Fruit fly (Drosophila melanogaster) whole organism, embryonic: ENCODE results near the gene UQCR-C2.

ENCODE experiments used
- CG10267 ChIP-seq: fragments of 200-800 bp; sonication (Bioruptor generic); optimal IDR thresholded peaks from 2 replicates; lab custom pipeline; 2018; ENCODE audit warnings: missing biosample characterization, mild to moderate bottlenecking, missing genetic modification characterization, moderate library complexity
- CG10543 ChIP-seq: fragments of 200-800 bp; sonication (Bioruptor generic); optimal IDR thresholded peaks from 3 replicates; lab custom pipeline; 2017; ENCODE audit warnings: missing biosample characterization, mild to moderate bottlenecking, missing genetic modification characterization, moderate library complexity
- CG11247 ChIP-seq: fragments of 200-800 bp; sonication (Bioruptor generic); IDR thresholded peaks from 2 replicates; pipeline ENCODE4 v1.3.6; 2022; ENCODE audit warnings: missing biosample characterization, missing genetic modification characterization
- CG12942 ChIP-seq: fragments of 200-800 bp; sonication (Bioruptor generic); optimal IDR thresholded peaks from 3 replicates; lab custom pipeline; 2016; ENCODE audit warnings: missing biosample characterization, missing genetic modification characterization
- CG13123 ChIP-seq: fragments of 200-800 bp; sonication (Bioruptor generic); optimal IDR thresholded peaks from 2 replicates; lab custom pipeline; 2016; ENCODE audit warnings: missing biosample characterization, missing genetic modification characterization
- CG13775 ChIP-seq: fragments of 200-800 bp; sonication (Bioruptor generic); optimal IDR thresholded peaks from 3 replicates; lab custom pipeline; 2017; ENCODE audit warnings: missing biosample characterization, mild to moderate bottlenecking, missing genetic modification characterization
- CG17385 ChIP-seq: fragments of 200-800 bp; sonication (Bioruptor generic); optimal IDR thresholded peaks from 3 replicates; lab custom pipeline; 2018; ENCODE audit warnings: missing biosample characterization, mild to moderate bottlenecking, missing genetic modification characterization
- CG2116 ChIP-seq: fragments of 200-800 bp; sonication (Bioruptor generic); optimal IDR thresholded peaks from 3 replicates; lab custom pipeline; 2018; ENCODE audit warnings: missing biosample characterization, mild to moderate bottlenecking, missing genetic modification characterization
- CG2120 ChIP-seq: fragments of 200-800 bp; sonication (Bioruptor generic); optimal IDR thresholded peaks from 3 replicates; lab custom pipeline; 2016; ENCODE audit warnings: missing biosample characterization, missing genetic modification characterization
- CG31441 ChIP-seq: fragments of 200-800 bp; sonication (Bioruptor generic); IDR thresholded peaks from 2 replicates; pipeline ENCODE4 v1.3.6; 2022; ENCODE audit warnings: missing biosample characterization, missing genetic modification characterization
- CG34376 ChIP-seq: fragments of 200-800 bp; sonication (Bioruptor generic); optimal IDR thresholded peaks from 2 replicates; lab custom pipeline; 2018; ENCODE audit warnings: missing biosample characterization, mild to moderate bottlenecking, missing genetic modification characterization
- CG34422 ChIP-seq: fragments of 200-800 bp; sonication (Bioruptor generic); IDR thresholded peaks from 3 replicates; pipeline ENCODE4 v1.3.6; 2022; ENCODE audit warnings: missing biosample characterization, missing genetic modification characterization
- CG4282 ChIP-seq: fragments of 200-800 bp; sonication (Bioruptor generic); optimal IDR thresholded peaks from 2 replicates; lab custom pipeline; 2016; ENCODE audit warnings: missing biosample characterization, missing genetic modification characterization
- CG4328 ChIP-seq: fragments of 200-800 bp; sonication (Bioruptor generic); optimal IDR thresholded peaks from 3 replicates; lab custom pipeline; 2017; ENCODE audit warnings: missing biosample characterization, missing genetic modification reagents, missing genetic modification characterization
- CG4617 ChIP-seq: fragments of 200-800 bp; sonication (Bioruptor generic); optimal IDR thresholded peaks from 3 replicates; lab custom pipeline; 2016; ENCODE audit warnings: missing biosample characterization, missing genetic modification characterization, borderline replicate concordance
- CG4854 ChIP-seq: fragments of 200-800 bp; sonication (Bioruptor generic); optimal IDR thresholded peaks from 2 replicates; lab custom pipeline; 2016; ENCODE audit warnings: missing biosample characterization, missing genetic modification characterization, inconsistent platforms
- CG6791 ChIP-seq: fragments of 200-800 bp; sonication (Bioruptor generic); IDR thresholded peaks from 3 replicates; pipeline ENCODE4 v1.3.6; 2022; ENCODE audit warnings: missing biosample characterization, missing genetic modification characterization; ENCODE audit not compliant: partially characterized antibody
- CG7963 ChIP-seq: fragments of 200-800 bp; sonication (Bioruptor generic); IDR thresholded peaks from 3 replicates; pipeline ENCODE4 v1.3.6; 2022; ENCODE audit warnings: missing biosample characterization, missing genetic modification characterization; ENCODE audit not compliant: partially characterized antibody
- CG8281 ChIP-seq: fragments of 200-800 bp; sonication (Bioruptor generic); optimal IDR thresholded peaks from 2 replicates; lab custom pipeline; 2018; ENCODE audit warnings: missing biosample characterization, mild to moderate bottlenecking, missing genetic modification characterization, moderate library complexity
- CG8388 ChIP-seq: fragments of 200-800 bp; sonication (Bioruptor generic); optimal IDR thresholded peaks from 2 replicates; lab custom pipeline; 2019; ENCODE audit warnings: missing biosample characterization, mild to moderate bottlenecking, missing genetic modification characterization, moderate library complexity
- Chrac-16 ChIP-seq: fragments of 200-800 bp; sonication (Bioruptor generic); optimal IDR thresholded peaks from 3 replicates; lab custom pipeline; 2016; ENCODE audit warnings: missing biosample characterization, missing genetic modification characterization
- CoRest ChIP-seq: fragments of 200-800 bp; sonication (Bioruptor generic); optimal IDR thresholded peaks from 3 replicates; lab custom pipeline; 2018; ENCODE audit warnings: missing biosample characterization, mild to moderate bottlenecking, missing genetic modification characterization, moderate library complexity
- Dad ChIP-seq: fragments of 200-800 bp; sonication (Bioruptor generic); optimal IDR thresholded peaks from 3 replicates; lab custom pipeline; 2016; ENCODE audit warnings: missing biosample characterization, missing genetic modification characterization
- Dip3 ChIP-seq: fragments of 200-800 bp; sonication (Bioruptor generic); optimal IDR thresholded peaks from 3 replicates; lab custom pipeline; 2016; ENCODE audit warnings: missing biosample characterization, missing genetic modification characterization
- E2f2 ChIP-seq: fragments of 200-800 bp; sonication (Bioruptor generic); IDR thresholded peaks from 2 replicates; pipeline ENCODE4 v1.3.6; 2022; ENCODE audit warnings: missing biosample characterization, missing genetic modification characterization
- Ets65A ChIP-seq: fragments of 200-800 bp; sonication (Bioruptor generic); peaks from one replicate; lab custom pipeline; 2016; ENCODE audit warnings: missing biosample characterization, missing genetic modification characterization
- Ets97D ChIP-seq: fragments of 200-800 bp; sonication (Bioruptor generic); optimal IDR thresholded peaks from 3 replicates; lab custom pipeline; 2016; ENCODE audit warnings: missing biosample characterization, missing genetic modification characterization
- Hr39 ChIP-seq: fragments of >200 bp; optimal IDR thresholded peaks from 2 replicates; lab custom pipeline; 2017
- Lhr ChIP-seq: fragments of 200-800 bp; sonication (Bioruptor generic); optimal IDR thresholded peaks from 3 replicates; lab custom pipeline; 2017; ENCODE audit warnings: mild to moderate bottlenecking, missing biosample characterization, missing genetic modification reagents, missing genetic modification characterization
- Neu2 ChIP-seq: fragments of 200-800 bp; sonication (Bioruptor generic); optimal IDR thresholded peaks from 3 replicates; lab custom pipeline; 2016; ENCODE audit warnings: missing biosample characterization, missing genetic modification characterization, borderline replicate concordance
- Usf ChIP-seq: fragments of 200-800 bp; sonication (Bioruptor generic); optimal IDR thresholded peaks from 2 replicates; lab custom pipeline; 2017; ENCODE audit warnings: missing genotype, missing biosample characterization, missing genetic modification characterization
- al ChIP-seq: fragments of 200-800 bp; sonication (Bioruptor generic); IDR thresholded peaks from 2 replicates; pipeline ENCODE4 v1.3.6; 2022; ENCODE audit warnings: missing biosample characterization, missing genetic modification characterization
- amos ChIP-seq: fragments of 200-800 bp; sonication (Bioruptor generic); IDR thresholded peaks from 2 replicates; pipeline ENCODE4 v1.3.6; 2022; ENCODE audit warnings: missing biosample characterization, missing genetic modification characterization; ENCODE audit not compliant: partially characterized antibody
- dimm ChIP-seq: fragments of 200-800 bp; sonication (Bioruptor generic); IDR thresholded peaks from 2 replicates; pipeline ENCODE4 v1.3.6; 2022; ENCODE audit warnings: missing biosample characterization, missing genetic modification characterization
- dmrt99B ChIP-seq: fragments of 200-800 bp; sonication (Bioruptor generic); optimal IDR thresholded peaks from 2 replicates; lab custom pipeline; 2018; ENCODE audit warnings: missing biosample characterization, mild to moderate bottlenecking, missing genetic modification characterization, moderate library complexity
- eyg ChIP-seq: fragments of 200-800 bp; sonication (Bioruptor generic); optimal IDR thresholded peaks from 3 replicates; lab custom pipeline; 2016; ENCODE audit warnings: missing biosample characterization, missing genetic modification characterization
- hb ChIP-seq: fragments of 200-800 bp; sonication (Bioruptor generic); IDR thresholded peaks from 3 replicates; pipeline ENCODE4 v1.3.6; 2022; ENCODE audit warnings: missing biosample characterization, missing genetic modification characterization; ENCODE audit not compliant: partially characterized antibody
- kah ChIP-seq: fragments of 200-800 bp; sonication (Bioruptor generic); optimal IDR thresholded peaks from 2 replicates; lab custom pipeline; 2018; ENCODE audit warnings: missing biosample characterization, mild to moderate bottlenecking, missing genetic modification characterization
- ken ChIP-seq: fragments of 200-800 bp; sonication (Bioruptor generic); IDR thresholded peaks from 3 replicates; pipeline ENCODE4 v1.3.6; 2022; ENCODE audit warnings: missing biosample characterization, missing genetic modification characterization
- lilli ChIP-seq: fragments of 200-800 bp; sonication (Bioruptor generic); optimal IDR thresholded peaks from 3 replicates; lab custom pipeline; 2016; ENCODE audit warnings: missing biosample characterization, missing genetic modification characterization
- lola ChIP-seq, 3 experiments: fragments of >200 bp in 2 of 3; fragments of 200-800 bp in 1 of 3; sonication (Bioruptor generic) in 1 of 3; optimal IDR thresholded peaks; 2 replicates each; lab custom pipeline; 2017 to 2019; ENCODE audit warnings: missing biosample characterization in 3 of 3, missing genetic modification characterization in 3 of 3, mild to moderate bottlenecking in 1 of 3, moderate library complexity in 1 of 3
- onecut ChIP-seq: fragments of 200-800 bp; sonication (Bioruptor generic); IDR thresholded peaks from 2 replicates; pipeline ENCODE4 v1.3.6; 2022; ENCODE audit warnings: missing biosample characterization, missing genetic modification characterization
- otp ChIP-seq: fragments of 200-800 bp; sonication (Bioruptor generic); IDR thresholded peaks from 3 replicates; pipeline ENCODE4, ENCODE4 v1.3.6; 2022; ENCODE audit warnings: missing biosample characterization, missing genetic modification characterization
- pzg ChIP-seq: fragments of 200-800 bp; sonication (Bioruptor generic); optimal IDR thresholded peaks from 3 replicates; lab custom pipeline; 2018; ENCODE audit warnings: missing biosample characterization, mild to moderate bottlenecking, missing genetic modification characterization, moderate library complexity
- shn ChIP-seq: fragments of 200-800 bp; sonication (Bioruptor generic); optimal IDR thresholded peaks from 3 replicates; lab custom pipeline; 2016; ENCODE audit warnings: missing biosample characterization, missing genetic modification characterization
- stwl ChIP-seq: fragments of 200-800 bp; sonication (Bioruptor generic); optimal IDR thresholded peaks from 3 replicates; lab custom pipeline; 2018; ENCODE audit warnings: missing biosample characterization, mild to moderate bottlenecking, missing genetic modification characterization, moderate library complexity
- sug ChIP-seq: fragments of 200-800 bp; optimal IDR thresholded peaks from 2 replicates; lab custom pipeline; 2019; ENCODE audit warnings: missing biosample characterization, mild to moderate bottlenecking, missing genetic modification characterization, moderate library complexity
- trem ChIP-seq: fragments of 200-800 bp; optimal IDR thresholded peaks from 3 replicates; lab custom pipeline; 2019; ENCODE audit warnings: missing biosample characterization, mild to moderate bottlenecking, missing genetic modification characterization, moderate library complexity
- unpg ChIP-seq: fragments of 200-800 bp; sonication (Bioruptor generic); optimal IDR thresholded peaks from 3 replicates; lab custom pipeline; 2018; ENCODE audit warnings: missing biosample characterization, mild to moderate bottlenecking, missing genetic modification characterization, moderate library complexity
- zen2 ChIP-seq: fragments of 200-800 bp; sonication (Bioruptor generic); IDR thresholded peaks from 3 replicates; pipeline ENCODE4 v1.3.6; 2022; ENCODE audit warnings: missing biosample characterization, missing genetic modification characterization; ENCODE audit not compliant: partially characterized antibody

The UQCR-C2 gene

DNA sequence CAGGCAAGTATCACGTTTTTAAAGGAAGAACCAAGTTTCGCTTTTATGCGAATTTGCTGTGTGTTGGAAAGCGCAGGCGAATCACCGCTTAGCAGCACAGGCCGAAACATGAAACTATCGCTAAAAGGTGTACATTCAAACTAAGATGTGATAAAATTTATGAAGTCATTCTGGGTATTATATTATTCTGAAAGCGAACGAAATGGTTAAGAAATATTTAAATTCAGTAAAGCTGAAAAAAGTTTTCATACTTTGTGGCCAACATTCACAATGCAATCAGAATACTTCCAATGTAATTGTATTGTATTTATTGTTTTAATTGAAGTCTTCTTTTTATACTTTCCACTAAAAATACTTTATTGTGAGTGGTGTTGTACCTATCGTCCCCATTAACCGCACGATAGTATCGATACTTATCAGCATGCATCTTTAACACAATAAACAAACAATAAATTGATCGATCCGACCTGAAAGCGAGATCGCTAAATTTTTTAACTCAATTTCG is 2.7 kb upstream of the UQCR-C2 start, which contains the start of gene Smn (continued):
- TF ChIP-seq CG8388 (peak; percentile 34), shn (GFP tag; lab: Kevin White, UChicago) (peak; percentile 52), zen2 (GFP tag; lab: Robert Waterston, UW) (peak; percentile 70; the same call in 2 of the 3 replicates), dmrt99B (tag; lab: Kevin White, UChicago) (peak; percentile 49), hb (GFP tag; lab: Robert Waterston, UW) (peak; percentile 83), otp (GFP tag; lab: Robert Waterston, UW) (no peak), ken (GFP tag; lab: Robert Waterston, UW) (no peak), stwl (tag; lab: Kevin White, UChicago) (peak; percentile 69), CG13775 (GFP tag; lab: Kevin White, UChicago) (peak; percentile 17), CG12942 (GFP tag; lab: Kevin White, UChicago) (peak; percentile 22), Chrac-16 (peak; percentile 53), CG4328 (GFP tag; lab: Kevin White, UChicago) (peak; percentile 27), CG34376 (GFP tag; lab: Kevin White, UChicago) (peak; percentile 49), E2f2 (peak; percentile 31; the same call in 1 of the 2 replicates), dimm (no peak), onecut (GFP tag; lab: Robert Waterston, UW) (no peak), sug (peak; percentile 58), CG11247 (GFP tag; lab: Robert Waterston, UW) (no peak), Ets65A (GFP tag; lab: Kevin White, UChicago) (peak; percentile 78), CG17385 (peak; percentile 58), CG2116 (GFP tag; lab: Kevin White, UChicago) (peak; percentile 97), trem (tag; lab: Kevin White, UChicago) (peak; percentile 52), eyg (GFP tag; lab: Kevin White, UChicago) (no peak), CG7963 (peak; percentile 64; the same call in 2 of the 3 replicates), CG31441 (GFP tag; lab: Robert Waterston, UW) (peak; percentile 53; the same call in 1 of the 2 replicates), CG10543 (GFP tag; lab: Kevin White, UChicago) (peak; percentile 46), CG6791 (GFP tag; lab: Robert Waterston, UW) (peak; percentile 89), Dad (GFP tag; lab: Kevin White, UChicago) (peak; percentile 3), kah (no peak), CoRest (peak; percentile 66), amos (GFP tag; lab: Robert Waterston, UW) (peak; percentile 86), CG34422 (GFP tag; lab: Robert Waterston, UW) (no peak), Neu2 (GFP tag; lab: Kevin White, UChicago) (peak; percentile 39), Dip3 (GFP tag; lab: Kevin White, UChicago) (peak; percentile 55), pzg (peak; percentile 45), Usf (GFP tag; lab: Kevin White, UChicago) (no peak), Ets97D (peak; percentile 30), unpg (GFP tag; lab: Kevin White, UChicago) (peak; percentile 31), Hr39 (no peak), CG13123 (GFP tag; lab: Kevin White, UChicago) (no peak), CG4854 (GFP tag; lab: Kevin White, UChicago) (no peak), al (peak; percentile 44; the same call in 1 of the 2 replicates), lilli (GFP tag; lab: Kevin White, UChicago) (peak; percentile 73), CG8281 (tag; lab: Kevin White, UChicago) (peak; percentile 32), CG4617 (GFP tag; lab: Kevin White, UChicago) (peak; percentile 43), CG2120 (GFP tag; lab: Kevin White, UChicago) (peak; percentile 82), Lhr (GFP tag; lab: Kevin White, UChicago) (peak; percentile 35), CG4282 (GFP tag; lab: Kevin White, UChicago) (no peak), lola (GFP tag; optimal IDR thresholded peaks at IDR 0.05; lab: Kevin White, UChicago) (peak in 1 of 3 experiments; percentile 28), CG10267 (tag; lab: Kevin White, UChicago) (peak; percentile 85)
